Worm (Caenorhabditis elegans): ENCODE measurements around the gene ZC513.3.

- TF ChIP-seq lin-13 (GFP tag; optimal IDR thresholded peaks at IDR 0.05) (no peak), snpc-4 (tag; optimal IDR thresholded peaks at IDR 0.05) (no peak), nhr-11 (tag; optimal IDR thresholded peaks at IDR 0.05) (no peak), mdl-1 (tag; optimal IDR thresholded peaks at IDR 0.05) (no peak), nhr-28 (tag; optimal IDR thresholded peaks at IDR 0.05) (peak; percentile 81), dpl-1 (GFP tag; optimal IDR thresholded peaks at IDR 0.05) (no peak), aha-1 (tag) (no peak)
These were observed 28.9 kb upstream of the ZC513.3 start for ce11 chrV:8017924-8018323.
